ENCODE assay signal across 1 fruit fly cellular context in the genomic region with DNA sequence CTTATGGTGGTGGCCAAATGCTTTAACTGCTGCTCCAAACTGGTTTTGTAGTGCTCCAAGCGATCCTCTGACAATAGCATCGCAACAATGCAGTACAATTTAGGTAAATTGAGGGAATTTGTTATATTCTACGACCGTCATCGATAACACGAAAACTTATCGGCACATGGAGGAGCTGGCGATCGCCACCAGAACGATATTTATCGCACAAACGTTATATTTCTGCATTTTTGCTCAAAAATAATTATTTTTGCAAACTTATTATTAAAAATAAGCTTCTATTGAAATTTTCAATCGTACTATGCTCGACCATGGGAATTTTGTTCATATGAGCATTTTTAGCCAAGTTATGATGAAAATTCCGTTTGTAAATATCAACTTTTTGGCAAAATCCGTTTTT.
TF ChIP-seq lines count a peak whose summit lies in the region.

A gene (minus strand): TSS at position 148 of the 400 bp plus-strand sequence.

TF ChIP-seq in whole organism, embryonic, 481 proteins besides CTCF, POLR2A, EP300 and RAD21 (continued from another document):
- no peak for TF ChIP-seq Six4 (GFP tag; optimal IDR thresholded peaks at IDR 0.05; lab: Kevin White, UChicago)
- peak; percentile 27; the same call in 1 of the 2 replicates for TF ChIP-seq Rfx (GFP tag; IDR thresholded peaks at IDR 0.05; lab: Robert Waterston, UW)
- no peak for TF ChIP-seq eyg (GFP tag; optimal IDR thresholded peaks at IDR 0.05; lab: Kevin White, UChicago)
- TF ChIP-seq CG3838 (GFP tag; optimal IDR thresholded peaks at IDR 0.05; lab: Kevin White, UChicago) = no peak
- peak; percentile 73; the same call in 2 of the 3 replicates for TF ChIP-seq Doc3 (GFP tag; IDR thresholded peaks at IDR 0.05; lab: Robert Waterston, UW; ENCODE audit: partially characterized antibody)
- TF ChIP-seq Opbp (GFP tag; IDR thresholded peaks at IDR 0.05; lab: Robert Waterston, UW; ENCODE audit: partially characterized antibody) = peak; percentile 78; the same call in 2 of the 3 replicates
- no peak for TF ChIP-seq Blimp-1 (GFP tag; optimal IDR thresholded peaks at IDR 0.05; lab: Kevin White, UChicago)
- no peak for TF ChIP-seq Atf-2 (GFP tag; optimal IDR thresholded peaks at IDR 0.05; lab: Kevin White, UChicago)
- no peak for TF ChIP-seq croc (GFP tag; conservative IDR thresholded peaks at IDR 0.05; lab: Robert Waterston, UW)
- TF ChIP-seq Med (GFP tag; lab: Kevin White, UChicago) = peak; percentile 76
- TF ChIP-seq crp (GFP tag; optimal IDR thresholded peaks at IDR 0.05; lab: Kevin White, UChicago) = no peak
- TF ChIP-seq E2f2 (GFP tag; IDR thresholded peaks at IDR 0.05; lab: Robert Waterston, UW) = 0 out of 2 replicates have a peak, but pooled peaks have one; percentile 20
- peak; percentile 80 for TF ChIP-seq Dref (GFP tag; IDR thresholded peaks at IDR 0.05; lab: Robert Waterston, UW)
- peak; percentile 64 for TF ChIP-seq MBD-R2 (GFP tag; IDR thresholded peaks at IDR 0.05; lab: Robert Waterston, UW)
- TF ChIP-seq chinmo (GFP tag; IDR thresholded peaks at IDR 0.05; lab: Robert Waterston, UW; ENCODE audit: partially characterized antibody) = peak; percentile 57; the same call in 1 of the 4 replicates
- peak; percentile 77 for TF ChIP-seq bbx (GFP tag; IDR thresholded peaks at IDR 0.05; lab: Robert Waterston, UW; ENCODE audit: partially characterized antibody)
- TF ChIP-seq CG8388 (GFP tag; optimal IDR thresholded peaks at IDR 0.05; lab: Kevin White, UChicago) = no peak
- TF ChIP-seq Ets65A (GFP tag; lab: Kevin White, UChicago) = no peak
- TF ChIP-seq CG2129 (GFP tag; IDR thresholded peaks at IDR 0.05; lab: Robert Waterston, UW; ENCODE audit: partially characterized antibody) = peak; percentile 53
- TF ChIP-seq CG9932 (GFP tag; IDR thresholded peaks at IDR 0.05; lab: Robert Waterston, UW) = peak; percentile 59
- peak; percentile 74 for TF ChIP-seq inv (GFP tag; IDR thresholded peaks at IDR 0.05; lab: Robert Waterston, UW; ENCODE audit: partially characterized antibody)
- TF ChIP-seq CG3847 (GFP tag; IDR thresholded peaks at IDR 0.05; lab: Robert Waterston, UW) = 0 out of 2 replicates have a peak, but pooled peaks have one; percentile 9
- TF ChIP-seq CG2889 (GFP tag; IDR thresholded peaks at IDR 0.05; lab: Robert Waterston, UW) = no peak
- TF ChIP-seq pfk (GFP tag; optimal IDR thresholded peaks at IDR 0.05; lab: Kevin White, UChicago) = no peak
- peak; percentile 13; the same call in 1 of the 2 replicates for TF ChIP-seq NFAT (GFP tag; IDR thresholded peaks at IDR 0.05; lab: Robert Waterston, UW)
- peak; percentile 82 for TF ChIP-seq amos (GFP tag; IDR thresholded peaks at IDR 0.05; lab: Robert Waterston, UW; ENCODE audit: partially characterized antibody)
- TF ChIP-seq D19A (tag; optimal IDR thresholded peaks at IDR 0.05; lab: Kevin White, UChicago) = no peak
- TF ChIP-seq sens (GFP tag; lab: Kevin White, UChicago) = peak; percentile 62
- TF ChIP-seq CG6791 (GFP tag; IDR thresholded peaks at IDR 0.05; lab: Robert Waterston, UW; ENCODE audit: partially characterized antibody) = peak; percentile 71
- TF ChIP-seq nerfin-2 (GFP tag; IDR thresholded peaks at IDR 0.05; lab: Robert Waterston, UW; ENCODE audit: partially characterized antibody) = peak; percentile 77
- no peak for TF ChIP-seq mam (GFP tag; optimal IDR thresholded peaks at IDR 0.05; lab: Kevin White, UChicago)
- TF ChIP-seq mld (GFP tag; IDR thresholded peaks at IDR 0.05; lab: Robert Waterston, UW; ENCODE audit: partially characterized antibody) = 0 out of 3 replicates have a peak, but pooled peaks have one; percentile 59
- no peak for TF ChIP-seq CG16863 (GFP tag; optimal IDR thresholded peaks at IDR 0.05; lab: Kevin White, UChicago)
- no peak for TF ChIP-seq ci (GFP tag; IDR thresholded peaks at IDR 0.05; lab: Robert Waterston, UW)
- TF ChIP-seq stwl (tag; optimal IDR thresholded peaks at IDR 0.05; lab: Kevin White, UChicago) = peak; percentile 45
- TF ChIP-seq unc-4 (GFP tag; IDR thresholded peaks at IDR 0.05; lab: Robert Waterston, UW; ENCODE audit: partially characterized antibody) = peak; percentile 79
- TF ChIP-seq fd3F (GFP tag; optimal IDR thresholded peaks at IDR 0.05; lab: Kevin White, UChicago) = no peak
- TF ChIP-seq Fer3 (tag; optimal IDR thresholded peaks at IDR 0.05; lab: Kevin White, UChicago) = no peak
- TF ChIP-seq hb (GFP tag; IDR thresholded peaks at IDR 0.05; lab: Robert Waterston, UW; ENCODE audit: partially characterized antibody) = peak; percentile 61; the same call in 1 of the 3 replicates
- no peak for TF ChIP-seq prd (optimal IDR thresholded peaks at IDR 0.05; lab: Kevin White, UChicago)
- TF ChIP-seq prd (GFP tag; IDR thresholded peaks at IDR 0.05; lab: Robert Waterston, UW) = no peak
- peak; percentile 40 for TF ChIP-seq MESR4 (GFP tag; optimal IDR thresholded peaks at IDR 0.05; lab: Kevin White, UChicago)
- TF ChIP-seq CG14441 (GFP tag; IDR thresholded peaks at IDR 0.05; lab: Robert Waterston, UW) = no peak
- TF ChIP-seq cwo (GFP tag; optimal IDR thresholded peaks at IDR 0.05; lab: Kevin White, UChicago) = no peak
- TF ChIP-seq Bgb (GFP tag; IDR thresholded peaks at IDR 0.05; lab: Robert Waterston, UW; ENCODE audit: partially characterized antibody) = peak; percentile 80
- no peak for TF ChIP-seq Oli (tag; optimal IDR thresholded peaks at IDR 0.05; lab: Kevin White, UChicago)
- TF ChIP-seq twi (tag; optimal IDR thresholded peaks at IDR 0.05; lab: Kevin White, UChicago) = no peak
- TF ChIP-seq Doc2 (GFP tag; IDR thresholded peaks at IDR 0.05; lab: Robert Waterston, UW) = no peak
- TF ChIP-seq CG34224 (GFP tag; IDR thresholded peaks at IDR 0.05; lab: Robert Waterston, UW; ENCODE audit: partially characterized antibody) = peak; percentile 81
- TF ChIP-seq ham (GFP tag; IDR thresholded peaks at IDR 0.05; lab: Robert Waterston, UW) = no peak
- no peak for TF ChIP-seq psq (GFP tag; optimal IDR thresholded peaks at IDR 0.05; lab: Kevin White, UChicago)
- TF ChIP-seq corto (GFP tag; optimal IDR thresholded peaks at IDR 0.05; lab: Kevin White, UChicago) = no peak
- TF ChIP-seq CG17385 (GFP tag; optimal IDR thresholded peaks at IDR 0.05; lab: Kevin White, UChicago) = no peak
- peak; percentile 46; the same call in 1 of the 2 replicates for TF ChIP-seq slbo (GFP tag; IDR thresholded peaks at IDR 0.05; lab: Robert Waterston, UW)
- TF ChIP-seq fu2 (GFP tag; optimal IDR thresholded peaks at IDR 0.05; lab: Kevin White, UChicago) = no peak
- no peak for TF ChIP-seq chn (GFP tag; optimal IDR thresholded peaks at IDR 0.05; lab: Kevin White, UChicago)
- peak; percentile 78 for TF ChIP-seq hbn (GFP tag; IDR thresholded peaks at IDR 0.05; lab: Robert Waterston, UW; ENCODE audit: partially characterized antibody)
- TF ChIP-seq Dll (GFP tag; IDR thresholded peaks at IDR 0.05; lab: Robert Waterston, UW; ENCODE audit: partially characterized antibody) = peak; percentile 79
- peak; percentile 70; the same call in 2 of the 3 replicates for TF ChIP-seq knrl (GFP tag; IDR thresholded peaks at IDR 0.05; lab: Robert Waterston, UW; ENCODE audit: partially characterized antibody)
- peak; percentile 65; the same call in 1 of the 2 replicates for TF ChIP-seq CG42726 (GFP tag; IDR thresholded peaks at IDR 0.05; lab: Robert Waterston, UW; ENCODE audit: partially characterized antibody)
- peak; percentile 74 for TF ChIP-seq zen2 (GFP tag; IDR thresholded peaks at IDR 0.05; lab: Robert Waterston, UW; ENCODE audit: partially characterized antibody)
- no peak for TF ChIP-seq CG31365 (tag; optimal IDR thresholded peaks at IDR 0.05; lab: Kevin White, UChicago)
- peak; percentile 72 for TF ChIP-seq BEAF-32 (GFP tag; optimal IDR thresholded peaks at IDR 0.05; lab: Kevin White, UChicago)
- no peak for TF ChIP-seq hth (optimal IDR thresholded peaks at IDR 0.05; lab: Kevin White, UChicago)
- TF ChIP-seq ato (GFP tag; IDR thresholded peaks at IDR 0.05; lab: Robert Waterston, UW; ENCODE audit: partially characterized antibody) = peak; percentile 77
- no peak for TF ChIP-seq pan (optimal IDR thresholded peaks at IDR 0.05; lab: Kevin White, UChicago)
- no peak for TF ChIP-seq pan (GFP tag; optimal IDR thresholded peaks at IDR 0.05 in 1 of 2, IDR thresholded peaks at IDR 0.05 in 1 of 2)
- TF ChIP-seq CG7963 (GFP tag; IDR thresholded peaks at IDR 0.05; lab: Robert Waterston, UW; ENCODE audit: partially characterized antibody) = peak; percentile 60; the same call in 1 of the 3 replicates
- no peak for TF ChIP-seq CG14667 (GFP tag; IDR thresholded peaks at IDR 0.05; lab: Robert Waterston, UW)
TF ChIP-seq in whole organism, embryonic: peak in this region for 46.
